Worm (Caenorhabditis elegans) whole organism, young adult: ENCODE measurements around the gene glb-12.

Source experiments
- C17E4.6 ChIP-seq: fragments of 200-800 bp; sonication (Bioruptor generic); IDR thresholded peaks from 2 replicates; pipeline ENCODE4 v1.3.6; 2022; ENCODE audit warnings: missing genetic modification reagents, missing genetic modification characterization, missing compliant biosample characterization
- F23B12.7 ChIP-seq: sonication (generic microtip); optimal IDR thresholded peaks from 2 replicates; lab custom pipeline; 2017; ENCODE audit warnings: missing genetic modification characterization, mild to moderate bottlenecking, missing compliant biosample characterization, antibody characterized with exemption, moderate library complexity; ENCODE audit not compliant: insufficient read depth
- F39B2.1 ChIP-seq: fragments of 200-800 bp; sonication (Bioruptor generic); IDR thresholded peaks from 2 replicates; pipeline ENCODE4 v1.3.6; 2022; ENCODE audit warnings: missing genetic modification reagents, missing genetic modification characterization, missing compliant biosample characterization
- F52B5.7 ChIP-seq: sonication (generic microtip); optimal IDR thresholded peaks from 2 replicates; lab custom pipeline; 2016; ENCODE audit warnings: mild to moderate bottlenecking, missing genetic modification characterization, missing compliant biosample characterization
- F57C9.4 ChIP-seq: sonication (generic microtip); optimal IDR thresholded peaks from 2 replicates; lab custom pipeline; 2017; ENCODE audit warnings: mild to moderate bottlenecking, missing genetic modification characterization, missing compliant biosample characterization
- aptf-2 ChIP-seq: fragments of 200-800 bp; sonication (Bioruptor generic); conservative IDR thresholded peaks from 2 replicates; pipeline ENCODE4 v1.3.6; 2022; ENCODE audit warnings: missing genetic modification reagents, missing genetic modification characterization, missing compliant biosample characterization
- athp-1 ChIP-seq: sonication (generic microtip); optimal IDR thresholded peaks from 2 replicates; lab custom pipeline; 2017; ENCODE audit warnings: mild to moderate bottlenecking, missing genetic modification characterization, missing compliant biosample characterization
- attf-6 ChIP-seq: fragments of 200-800 bp; sonication (Bioruptor generic); IDR thresholded peaks from 2 replicates; pipeline ENCODE4 v1.3.6; 2022; ENCODE audit warnings: missing genetic modification reagents, missing genetic modification characterization, missing compliant biosample characterization
- bed-1 ChIP-seq: fragments of 200-800 bp; sonication (Bioruptor generic); IDR thresholded peaks from 2 replicates; pipeline ENCODE4 v1.3.6; 2022; ENCODE audit warnings: missing genetic modification reagents, missing genetic modification characterization, missing compliant biosample characterization
- ceh-100 ChIP-seq: fragments of 200-800 bp; sonication (Bioruptor generic); IDR thresholded peaks from 2 replicates; pipeline ENCODE4 v1.3.6; 2022; ENCODE audit warnings: missing genetic modification reagents, missing genetic modification characterization, missing compliant biosample characterization
- ceh-79 ChIP-seq: sonication (generic microtip); optimal IDR thresholded peaks from 2 replicates; lab custom pipeline; 2017; ENCODE audit warnings: mild to moderate bottlenecking, missing genetic modification characterization, missing compliant biosample characterization
- ceh-91 ChIP-seq: fragments of 200-800 bp; sonication (Bioruptor generic); IDR thresholded peaks from 2 replicates; pipeline ENCODE4 v1.3.6; 2022; ENCODE audit warnings: missing genetic modification reagents, missing genetic modification characterization, missing compliant biosample characterization
- dpl-1 ChIP-seq: fragments of 150-350 bp; optimal IDR thresholded peaks from 2 replicates; lab custom pipeline; 2014; ENCODE audit warnings: missing biosample characterization, missing genetic modification reagents, missing genetic modification characterization
- egl-18 ChIP-seq: fragments of 200-800 bp; sonication (Bioruptor generic); IDR thresholded peaks from 2 replicates; pipeline ENCODE4 v1.3.6; 2022; ENCODE audit warnings: missing genetic modification reagents, missing genetic modification characterization, missing compliant biosample characterization
- egrh-3 ChIP-seq: fragments of 200-800 bp; sonication (Bioruptor generic); IDR thresholded peaks from 2 replicates; pipeline ENCODE4 v1.3.6; 2022; ENCODE audit warnings: missing genetic modification reagents, missing genetic modification characterization, missing compliant biosample characterization
- hlh-26 ChIP-seq: fragments of 200-800 bp; sonication (Bioruptor generic); conservative IDR thresholded peaks from 2 replicates; pipeline ENCODE4 v1.3.6; 2022; ENCODE audit warnings: missing genetic modification reagents, missing genetic modification characterization, missing compliant biosample characterization
- hrde-1 ChIP-seq: sonication (generic microtip); optimal IDR thresholded peaks from 2 replicates; lab custom pipeline; 2016; ENCODE audit warnings: missing genetic modification characterization, mild to moderate bottlenecking, missing compliant biosample characterization, moderate library complexity, missing genotype, missing genetic modification reagents, borderline replicate concordance
- lag-1 ChIP-seq: fragments of 200-800 bp; sonication (Bioruptor generic); IDR thresholded peaks from 2 replicates; pipeline ENCODE4 v1.3.6; 2022; ENCODE audit warnings: missing genetic modification reagents, missing genetic modification characterization, missing compliant biosample characterization
- lin-54 ChIP-seq: fragments of 200-800 bp; sonication (Bioruptor generic); optimal IDR thresholded peaks from 2 replicates; lab custom pipeline; 2018; ENCODE audit warnings: mild to moderate bottlenecking, missing genetic modification characterization, missing compliant biosample characterization
- lir-1 ChIP-seq: fragments of 200-800 bp; sonication (Bioruptor generic); conservative IDR thresholded peaks from 2 replicates; pipeline ENCODE4 v1.3.6; 2022; ENCODE audit warnings: missing genetic modification reagents, missing genetic modification characterization, missing compliant biosample characterization
- lsl-1 ChIP-seq: fragments of 200-800 bp; sonication (Bioruptor generic); optimal IDR thresholded peaks from 2 replicates; lab custom pipeline; 2018; ENCODE audit warnings: mild to moderate bottlenecking, missing genetic modification characterization, moderate library complexity, missing compliant biosample characterization
- lsy-27 ChIP-seq: sonication (generic microtip); optimal IDR thresholded peaks from 2 replicates; lab custom pipeline; 2017; ENCODE audit warnings: missing genetic modification characterization, mild to moderate bottlenecking, missing compliant biosample characterization, antibody characterized with exemption, missing genotype, borderline replicate concordance; ENCODE audit not compliant: insufficient read depth
- mes-4 ChIP-seq: sonication (generic microtip); optimal IDR thresholded peaks from 2 replicates; lab custom pipeline; 2016; ENCODE audit warnings: missing genotype, missing genetic modification characterization, missing compliant biosample characterization
- nfyb-1 ChIP-seq: fragments of 200-800 bp; sonication (Bioruptor generic); IDR thresholded peaks from 2 replicates; pipeline ENCODE4 v1.3.6; 2022; ENCODE audit warnings: missing genetic modification reagents, missing genetic modification characterization, missing compliant biosample characterization
- nhr-179 ChIP-seq: sonication (generic microtip); optimal IDR thresholded peaks from 2 replicates; lab custom pipeline; 2016; ENCODE audit warnings: mild to moderate bottlenecking, missing genetic modification characterization, missing compliant biosample characterization
- rec-8 ChIP-seq, 2 experiments: sonication (generic microtip); optimal IDR thresholded peaks; 2 replicates each; lab custom pipeline; 2016; ENCODE audit warnings: mild to moderate bottlenecking in 2 of 2, missing genetic modification characterization in 2 of 2, missing genetic modification reagents in 2 of 2, missing genotype in 2 of 2, missing biosample characterization in 1 of 2, missing compliant biosample characterization in 1 of 2, moderate library complexity in 1 of 2
- repo-1 ChIP-seq: sonication (generic microtip); optimal IDR thresholded peaks from 2 replicates; lab custom pipeline; 2017; ENCODE audit warnings: mild to moderate bottlenecking, missing genetic modification characterization, missing compliant biosample characterization
- rpc-1 ChIP-seq, 2 experiments: fragments of 150-350 bp in 1 of 2; sonication (generic microtip) in 1 of 2; optimal IDR thresholded peaks; 2 replicates each; lab custom pipeline; 2014 to 2018; ENCODE audit warnings: missing biosample characterization in 1 of 2, missing genetic modification characterization in 1 of 2, missing genetic modification reagents in 1 of 2, missing genotype in 1 of 2
- sea-2 ChIP-seq: fragments of 200-800 bp; sonication (Bioruptor generic); IDR thresholded peaks from 2 replicates; pipeline ENCODE4 v1.3.6; 2022; ENCODE audit warnings: missing genetic modification characterization, missing compliant biosample characterization
- snpc-1.1 ChIP-seq: sonication (generic microtip); optimal IDR thresholded peaks from 2 replicates; lab custom pipeline; 2017; ENCODE audit warnings: missing genetic modification characterization, mild to moderate bottlenecking, missing compliant biosample characterization, antibody characterized with exemption, moderate library complexity, missing genotype, missing genetic modification reagents; ENCODE audit not compliant: insufficient read depth
- snpc-1.3 ChIP-seq: sonication (generic microtip); optimal IDR thresholded peaks from 2 replicates; lab custom pipeline; 2017; ENCODE audit warnings: missing genetic modification characterization, mild to moderate bottlenecking, missing compliant biosample characterization, antibody characterized with exemption, moderate library complexity, missing genotype, missing genetic modification reagents; ENCODE audit not compliant: insufficient read depth
- snpc-3.4 ChIP-seq: sonication (generic microtip); optimal IDR thresholded peaks from 2 replicates; lab custom pipeline; 2017; ENCODE audit warnings: missing genetic modification characterization, mild to moderate bottlenecking, missing compliant biosample characterization, antibody characterized with exemption, moderate library complexity, missing genotype, missing genetic modification reagents
- snpc-4 ChIP-seq, 5 experiments: fragments of 150-350 bp in 1 of 5; sonication (generic microtip) in 4 of 5; optimal IDR thresholded peaks; 2 replicates each; lab custom pipeline; 2014 to 2018; ENCODE audit warnings: missing genetic modification characterization in 5 of 5, missing biosample characterization in 3 of 5, antibody characterized with exemption in 2 of 5, mild to moderate bottlenecking in 2 of 5, missing compliant biosample characterization in 2 of 5, missing genotype in 2 of 5, moderate library complexity in 2 of 5, missing genetic modification reagents in 1 of 5
- xnd-1 ChIP-seq: sonication (generic microtip); optimal IDR thresholded peaks from 2 replicates; lab custom pipeline; 2016; ENCODE audit warnings: missing genotype, missing genetic modification reagents, missing genetic modification characterization, missing compliant biosample characterization
- zfh-2 ChIP-seq: fragments of 200-800 bp; sonication (Bioruptor generic); conservative IDR thresholded peaks from 2 replicates; pipeline ENCODE4 v1.3.6; 2022; ENCODE audit warnings: missing genetic modification reagents, missing genetic modification characterization, missing compliant biosample characterization
- ztf-18 ChIP-seq: sonication (generic microtip); optimal IDR thresholded peaks from 2 replicates; lab custom pipeline; 2016; ENCODE audit warnings: missing genotype, mild to moderate bottlenecking, missing genetic modification characterization, missing compliant biosample characterization
- ztf-6 ChIP-seq: fragments of 200-800 bp; sonication (Bioruptor generic); IDR thresholded peaks from 2 replicates; pipeline ENCODE4 v1.3.6; 2022; ENCODE audit warnings: missing genetic modification reagents, missing genetic modification characterization, missing compliant biosample characterization

Gene glb-12

DNA sequence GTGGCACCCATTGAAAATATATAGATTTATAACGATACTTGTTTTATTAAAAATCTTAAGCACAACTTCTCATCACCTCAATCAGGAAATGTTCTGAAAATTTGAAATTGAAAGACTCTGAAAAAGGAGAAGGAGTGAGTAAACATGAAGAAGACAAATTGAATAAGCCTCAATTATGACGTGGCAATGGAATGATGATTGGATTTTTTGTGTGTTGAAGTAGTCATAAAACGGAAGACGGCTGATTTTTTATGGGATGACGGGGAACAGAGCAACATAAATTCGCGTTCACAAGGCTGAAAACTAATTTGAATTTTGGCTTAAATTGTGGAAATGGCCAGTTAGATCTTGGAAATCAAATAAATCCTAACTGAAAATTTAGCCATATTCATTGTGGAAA is at the start of gene glb-12:
glb-12 (minus strand) TSS at position 101 of the 400 bp plus-strand sequence.
- TF ChIP-seq ceh-100 (no peak), C17E4.6 (GFP tag; lab: Robert Waterston, UW) (no peak), sea-2 (GFP tag; lab: Robert Waterston, UW) (no peak), ceh-79 (tag; lab: Kevin White, UChicago) (no peak), attf-6 (GFP tag; lab: Robert Waterston, UW) (no peak), snpc-1.1 (no peak)

DNA sequence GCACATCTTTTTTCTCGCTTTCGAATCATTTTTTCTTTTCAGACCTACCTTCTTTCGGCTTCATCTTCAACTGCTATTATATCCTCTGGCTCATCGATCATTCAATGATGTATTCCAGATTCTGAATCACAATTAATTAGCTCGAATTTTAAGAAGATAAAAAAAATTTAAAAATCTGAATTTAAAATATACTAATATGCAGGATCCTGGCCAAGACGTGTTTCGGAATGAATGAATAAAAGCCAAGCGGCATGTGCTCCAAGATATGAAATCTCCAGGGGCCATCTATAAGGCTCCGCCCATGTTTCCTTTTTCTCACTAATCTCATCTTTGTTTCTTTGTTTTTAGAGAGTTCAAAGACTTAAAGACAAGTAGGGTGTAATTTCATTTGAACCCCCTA is 46.6 kb upstream of the glb-12 start, which contains the start of gene mpz-1:
mpz-1 (minus strand) TSS at position 101 of the 400 bp plus-strand sequence.
- TF ChIP-seq hrde-1 (tag; lab: Kevin White, UChicago) (peak; percentile 51), xnd-1 (tag; lab: Kevin White, UChicago) (peak; percentile 9), sea-2 (GFP tag; lab: Robert Waterston, UW) (no peak)

DNA sequence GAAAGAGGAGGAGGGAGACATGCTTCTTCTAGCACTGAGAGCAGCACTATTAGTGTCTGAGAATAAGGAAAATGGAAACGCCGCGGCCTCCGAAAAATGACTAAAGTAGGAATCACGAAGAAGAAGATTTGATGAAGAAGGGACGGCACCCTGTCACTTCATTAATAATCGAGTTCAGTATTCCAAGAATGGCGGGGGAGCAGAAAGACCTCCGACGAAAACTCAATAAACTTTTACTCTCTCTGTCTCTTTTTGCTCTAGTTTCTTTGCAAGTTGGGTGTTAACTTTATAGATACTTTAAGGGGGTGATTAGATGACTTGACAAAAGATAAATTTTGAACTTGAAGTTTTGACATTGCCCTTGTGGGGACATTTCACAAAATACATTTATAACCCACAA is 37.8 kb upstream of the glb-12 start:
- TF ChIP-seq rec-8 (tag; optimal IDR thresholded peaks at IDR 0.05; lab: Kevin White, UChicago): no peak
- no peak for TF ChIP-seq athp-1
- no peak for TF ChIP-seq lag-1 (GFP tag; lab: Robert Waterston, UW)
- peak; percentile 48; the same call in 1 of the 2 replicates for TF ChIP-seq zfh-2 (GFP tag; lab: Robert Waterston, UW)
- TF ChIP-seq snpc-1.3: no peak
- no peak for TF ChIP-seq F52B5.7
- TF ChIP-seq nfyb-1 (GFP tag; lab: Robert Waterston, UW): no peak

DNA sequence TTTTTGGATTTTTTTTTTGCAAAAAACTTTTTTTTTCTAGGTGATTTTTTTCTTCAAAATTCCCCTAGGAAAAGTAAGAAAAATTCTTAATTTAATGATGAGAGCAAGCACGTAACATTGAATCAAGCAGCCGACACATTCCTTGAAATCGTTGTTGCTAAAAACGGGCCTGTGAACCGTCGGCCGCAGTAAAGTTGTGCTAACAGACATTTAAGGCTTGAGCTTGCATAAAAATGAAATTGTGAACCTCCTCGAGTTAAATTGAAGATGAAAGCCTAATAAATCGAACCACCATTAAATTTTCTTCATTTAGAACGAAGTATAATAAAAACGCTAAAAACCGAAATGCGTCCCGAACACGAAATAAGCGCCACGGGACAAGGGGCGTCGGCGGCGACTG is 36.5 kb upstream of the glb-12 start:
- TF ChIP-seq F57C9.4 (no peak), snpc-4 (GFP tag; optimal IDR thresholded peaks at IDR 0.05; lab: Kevin White, UChicago) (no peak), snpc-4 (tag; optimal IDR thresholded peaks at IDR 0.05; lab: Kevin White, UChicago) (peak in 2 of 4 experiments; percentile 29 to 57), snpc-1.1 (peak; percentile 65)

DNA sequence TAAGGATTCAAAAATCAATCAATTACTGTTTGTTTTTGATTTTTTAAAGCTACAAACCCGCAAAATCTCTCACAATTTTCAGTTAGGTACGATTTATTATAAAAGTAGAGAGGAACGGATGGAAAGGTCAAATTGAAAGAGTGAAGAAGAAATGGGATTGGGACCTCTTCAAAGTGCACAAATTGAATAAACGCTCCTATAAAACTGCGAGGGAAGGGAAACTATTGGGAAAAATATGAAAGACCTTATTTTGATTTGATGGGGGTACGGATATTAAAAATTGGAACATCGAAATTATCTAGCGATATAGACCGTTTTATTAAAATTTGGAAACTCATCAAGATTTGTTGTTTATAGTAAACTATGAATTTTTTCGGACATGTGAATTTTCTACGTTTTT is 35.3 kb upstream of the glb-12 start:
- TF ChIP-seq F23B12.7 (no peak), egl-18 (GFP tag; lab: Robert Waterston, UW) (no peak), lin-54 (no peak), rpc-1 (optimal IDR thresholded peaks at IDR 0.05; lab: Kevin White, UChicago) (no peak), rpc-1 (tag; optimal IDR thresholded peaks at IDR 0.05; lab: Kevin White, UChicago) (no peak), repo-1 (tag; lab: Kevin White, UChicago) (no peak), sea-2 (GFP tag; lab: Robert Waterston, UW) (no peak), ztf-18 (tag; lab: Kevin White, UChicago) (no peak), C17E4.6 (GFP tag; lab: Robert Waterston, UW) (no peak), aptf-2 (GFP tag; lab: Robert Waterston, UW) (no peak), snpc-4 (GFP tag; optimal IDR thresholded peaks at IDR 0.05; lab: Kevin White, UChicago) (no peak), snpc-4 (tag; optimal IDR thresholded peaks at IDR 0.05; lab: Kevin White, UChicago) (no peak), lsl-1 (GFP tag; lab: Kevin White, UChicago) (no peak), bed-1 (GFP tag; lab: Robert Waterston, UW) (no peak), lag-1 (GFP tag; lab: Robert Waterston, UW) (no peak), snpc-1.3 (no peak), F39B2.1 (no peak)

DNA sequence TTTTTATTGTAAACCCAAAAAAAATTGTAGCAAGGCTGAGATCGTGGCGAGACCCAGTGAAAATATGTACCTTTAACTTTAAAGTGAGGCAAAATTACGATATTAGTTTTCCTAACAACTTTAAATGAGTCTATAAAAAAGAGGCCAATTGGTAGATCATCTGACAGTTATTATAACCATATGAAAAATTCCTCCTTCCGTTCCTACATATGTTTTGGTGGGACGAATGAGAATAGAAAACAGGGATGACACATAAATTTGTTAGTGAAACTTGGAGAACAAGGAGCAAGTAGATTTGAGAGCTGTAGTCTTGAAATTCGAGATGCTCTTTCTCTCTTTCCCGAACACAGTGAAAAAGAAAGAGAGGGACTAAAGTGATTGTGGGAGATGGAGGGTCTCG is 33.8 kb upstream of the glb-12 start:
- TF ChIP-seq egrh-3 (GFP tag; lab: Robert Waterston, UW) (no peak), snpc-3.4 (tag; lab: Kevin White, UChicago) (no peak), dpl-1 (GFP tag; lab: Kevin White, UChicago) (no peak), ceh-91 (no peak), nhr-179 (tag; lab: Kevin White, UChicago) (no peak), ztf-6 (no peak), zfh-2 (GFP tag; lab: Robert Waterston, UW) (no peak), lsy-27 (no peak), lir-1 (GFP tag; lab: Robert Waterston, UW) (no peak), aptf-2 (GFP tag; lab: Robert Waterston, UW) (no peak), snpc-4 (GFP tag; optimal IDR thresholded peaks at IDR 0.05; lab: Kevin White, UChicago) (no peak), snpc-4 (tag; optimal IDR thresholded peaks at IDR 0.05; lab: Kevin White, UChicago) (no peak), mes-4 (tag; lab: Kevin White, UChicago) (no peak), hlh-26 (no peak), sea-2 (GFP tag; lab: Robert Waterston, UW) (no peak)
